Fruit fly (Drosophila melanogaster): ENCODE measurements around the gene Cpr67B.

Gene Cpr67B

DNA sequence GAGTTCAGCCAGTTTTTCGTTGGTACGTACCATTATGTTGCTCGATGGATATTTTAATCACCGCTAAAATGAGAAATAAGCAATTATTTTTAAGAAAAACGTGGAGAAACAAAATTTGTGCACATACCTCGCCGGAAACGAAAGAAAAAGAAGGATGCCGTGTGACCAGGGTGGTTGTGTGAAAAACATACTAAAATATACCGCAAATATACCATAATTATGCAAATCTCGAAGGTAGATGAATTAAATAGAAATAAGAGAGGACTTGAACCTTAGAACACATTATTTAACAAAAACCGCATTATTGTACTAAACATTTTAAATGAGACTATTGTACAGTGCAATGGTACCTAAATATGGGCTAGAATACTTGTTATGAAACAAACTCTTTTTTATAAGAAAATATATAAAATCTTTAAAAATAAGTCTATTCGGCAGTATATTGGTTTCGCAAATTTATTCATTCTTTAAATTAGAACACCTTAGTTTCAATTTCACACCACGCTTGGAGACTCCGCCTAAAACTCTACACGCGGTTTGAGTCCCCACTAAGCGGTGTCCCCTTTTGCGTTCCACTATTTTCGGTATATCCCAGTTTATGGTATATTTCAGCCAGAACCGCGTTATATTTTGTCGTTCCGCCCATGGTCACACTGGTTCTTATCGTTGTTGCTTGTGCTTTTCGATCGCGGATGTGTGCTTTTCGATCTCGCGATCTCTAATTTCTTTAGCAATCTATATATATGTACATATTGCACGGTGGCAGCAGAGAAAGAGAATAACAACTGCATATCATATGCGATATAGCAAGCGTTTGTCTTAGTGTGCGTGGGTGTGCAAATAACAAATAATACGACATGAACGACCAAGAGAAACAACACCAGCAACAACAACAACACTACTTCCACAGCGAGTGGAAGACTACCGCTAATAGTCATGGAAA lies 25.3 kb downstream of the Cpr67B start, which contains the start of the genes RpS17 and MTF-1 (continued):
- TF ChIP-seq CG1529 (GFP tag; optimal IDR thresholded peaks at IDR 0.05): peak; percentile 51
- peak; percentile 63 for TF ChIP-seq CG15601 (tag; optimal IDR thresholded peaks at IDR 0.05)
- TF ChIP-seq CG33557 (GFP tag; optimal IDR thresholded peaks at IDR 0.05): peak; percentile 39
- TF ChIP-seq vvl (GFP tag; IDR thresholded peaks at IDR 0.05): peak; percentile 93
- no peak for TF ChIP-seq CG2875 (GFP tag; optimal IDR thresholded peaks at IDR 0.05)
- no peak for TF ChIP-seq CG10147 (GFP tag; optimal IDR thresholded peaks at IDR 0.05)
- TF ChIP-seq seq (GFP tag; IDR thresholded peaks at IDR 0.05): peak; percentile 27; the same call in 1 of the 2 replicates
- peak; percentile 44 for TF ChIP-seq ATbp (GFP tag; optimal IDR thresholded peaks at IDR 0.05)
- TF ChIP-seq wek (GFP tag; optimal IDR thresholded peaks at IDR 0.05): peak; percentile 98
- TF ChIP-seq so (GFP tag; IDR thresholded peaks at IDR 0.05): 0 out of 3 replicates have a peak, but pooled peaks have one; percentile 29
- peak; percentile 28 for TF ChIP-seq lbe (GFP tag; optimal IDR thresholded peaks at IDR 0.05)
- peak; percentile 33; the same call in 1 of the 2 replicates for TF ChIP-seq ranshi (GFP tag; IDR thresholded peaks at IDR 0.05)
- no peak for TF ChIP-seq Elba2 (GFP tag; optimal IDR thresholded peaks at IDR 0.05)
- TF ChIP-seq CG33213 (GFP tag; optimal IDR thresholded peaks at IDR 0.05): peak; percentile 57
- no peak for TF ChIP-seq CG15696 (tag; optimal IDR thresholded peaks at IDR 0.05)
- 0 out of 2 replicates have a peak, but pooled peaks have one; percentile 30 for TF ChIP-seq CG11085 (GFP tag; IDR thresholded peaks at IDR 0.05)
- TF ChIP-seq bsh (GFP tag; optimal IDR thresholded peaks at IDR 0.05): peak; percentile 45 to 49
- TF ChIP-seq D19B (GFP tag; optimal IDR thresholded peaks at IDR 0.05): no peak
- no peak for TF ChIP-seq cato (GFP tag; optimal IDR thresholded peaks at IDR 0.05; ENCODE audit: borderline replicate concordance)
- TF ChIP-seq CG6175 (GFP tag; IDR thresholded peaks at IDR 0.05): no peak
- no peak for TF ChIP-seq sd (tag; optimal IDR thresholded peaks at IDR 0.05)
- no peak for TF ChIP-seq Antp (GFP tag; optimal IDR thresholded peaks at IDR 0.05)
- peak; percentile 45 for TF ChIP-seq CG10267 (tag; optimal IDR thresholded peaks at IDR 0.05)
- peak; percentile 61 for TF ChIP-seq Fer1 (GFP tag; optimal IDR thresholded peaks at IDR 0.05)
- peak; percentile 45 for TF ChIP-seq CG12219 (GFP tag; optimal IDR thresholded peaks at IDR 0.05)
- TF ChIP-seq Awh (GFP tag; IDR thresholded peaks at IDR 0.05): peak; percentile 38; the same call in 1 of the 2 replicates
- no peak for TF ChIP-seq mld (GFP tag; IDR thresholded peaks at IDR 0.05; ENCODE audit: partially characterized antibody)
- no peak for TF ChIP-seq CG7357 (GFP tag; IDR thresholded peaks at IDR 0.05)
- TF ChIP-seq gem (tag; optimal IDR thresholded peaks at IDR 0.05): peak; percentile 35
- TF ChIP-seq CG9932 (GFP tag; IDR thresholded peaks at IDR 0.05): no peak; the same call in 1 of the 2 replicates
- TF ChIP-seq CG12236 (GFP tag; optimal IDR thresholded peaks at IDR 0.05): peak; percentile 30
- TF ChIP-seq Dip2 (GFP tag; IDR thresholded peaks at IDR 0.05): no peak
- TF ChIP-seq CG8281 (tag; optimal IDR thresholded peaks at IDR 0.05): no peak
- no peak for TF ChIP-seq p53 (GFP tag; optimal IDR thresholded peaks at IDR 0.05)
- no peak for TF ChIP-seq hbn (GFP tag; IDR thresholded peaks at IDR 0.05; ENCODE audit: partially characterized antibody)
- peak; percentile 26 for TF ChIP-seq tap (tag; optimal IDR thresholded peaks at IDR 0.05)
- peak; percentile 15 for TF ChIP-seq Spps (tag; optimal IDR thresholded peaks at IDR 0.05)
- no peak for TF ChIP-seq fru (optimal IDR thresholded peaks at IDR 0.05)
- no peak for TF ChIP-seq CG5245 (GFP tag; optimal IDR thresholded peaks at IDR 0.05)
- no peak for TF ChIP-seq CG10654 (GFP tag; optimal IDR thresholded peaks at IDR 0.05)
- TF ChIP-seq ap (GFP tag; IDR thresholded peaks at IDR 0.05): no peak
- TF ChIP-seq CG6689 (GFP tag; IDR thresholded peaks at IDR 0.05): no peak
- TF ChIP-seq CG16813 (GFP tag; IDR thresholded peaks at IDR 0.05; ENCODE audit: partially characterized antibody): no peak
- peak; percentile 51 for TF ChIP-seq tgo (GFP tag; IDR thresholded peaks at IDR 0.05)
- peak; percentile 55; the same call in 1 of the 2 replicates for TF ChIP-seq sob (GFP tag; IDR thresholded peaks at IDR 0.05)
- peak; percentile 90 for TF ChIP-seq pita (GFP tag; optimal IDR thresholded peaks at IDR 0.05)
- TF ChIP-seq CG10209 (GFP tag; optimal IDR thresholded peaks at IDR 0.05): peak; percentile 66
- TF ChIP-seq eyg (GFP tag; optimal IDR thresholded peaks at IDR 0.05): no peak
